Worm (Caenorhabditis elegans) whole organism, late embryonic: ENCODE data around the gene C15F1.8.

Experiments used
- C08G9.2 ChIP-seq: sonication (generic microtip); optimal IDR thresholded peaks from 2 replicates; lab custom pipeline; 2016; ENCODE audit warnings: mild to moderate bottlenecking, missing genetic modification characterization, moderate library complexity, missing compliant biosample characterization
- F13H6.1 ChIP-seq: sonication (generic microtip); optimal IDR thresholded peaks from 2 replicates; lab custom pipeline; 2016; ENCODE audit warnings: missing genetic modification characterization, missing compliant biosample characterization
- pha-4 ChIP-seq: fragments of 150-350 bp; optimal IDR thresholded peaks from 2 replicates; lab custom pipeline; 2018; ENCODE audit warnings: missing biosample characterization, missing genetic modification reagents, missing genetic modification characterization

- TF ChIP-seq C08G9.2 (tag; lab: Kevin White, UChicago) (no peak), F13H6.1 (tag; lab: Kevin White, UChicago) (no peak), pha-4 (tag; lab: Kevin White, UChicago) (no peak)
Measured at ce11 chrII:6937057-6937456, 40.6 kb downstream of the C15F1.8 start.
